Worm (Caenorhabditis elegans): ENCODE results near the gene cpg-7.

Gene cpg-7

ce11 chrII:14095875-14096274, 13.2 kb downstream of the cpg-7 start:
- TF ChIP-seq nhr-76 (tag; optimal IDR thresholded peaks at IDR 0.05), result no peak
- TF ChIP-seq aly-2 (tag; optimal IDR thresholded peaks at IDR 0.05), result no peak
- no peak for TF ChIP-seq gei-8 (GFP tag; optimal IDR thresholded peaks at IDR 0.05)
- TF ChIP-seq ZK546.5 (tag; optimal IDR thresholded peaks at IDR 0.05), result no peak
- TF ChIP-seq lim-7 (GFP tag; IDR thresholded peaks at IDR 0.05), result no peak
- TF ChIP-seq ceh-32 (tag; optimal IDR thresholded peaks at IDR 0.05; ENCODE audit: poor library complexity), result no peak
- 0 out of 2 replicates have a peak, but pooled peaks have one; percentile 28 for TF ChIP-seq lin-38 (GFP tag; IDR thresholded peaks at IDR 0.05)
- TF ChIP-seq ceh-62 (tag; optimal IDR thresholded peaks at IDR 0.05), result no peak
- no peak for TF ChIP-seq nhr-111 (GFP tag; optimal IDR thresholded peaks at IDR 0.05)
- no peak for TF ChIP-seq duxl-1 (tag; optimal IDR thresholded peaks at IDR 0.05; ENCODE audit: poor library complexity)
- TF ChIP-seq ztf-7 (tag; optimal IDR thresholded peaks at IDR 0.05), result no peak
- no peak for TF ChIP-seq snpc-4 (tag; optimal IDR thresholded peaks at IDR 0.05)
- no peak for TF ChIP-seq ctbp-1 (GFP tag; IDR thresholded peaks at IDR 0.05)
- no peak for TF ChIP-seq mep-1 (tag; optimal IDR thresholded peaks at IDR 0.05)
- no peak for TF ChIP-seq daf-12 (tag; optimal IDR thresholded peaks at IDR 0.05)
- no peak for TF ChIP-seq nhr-48 (tag; optimal IDR thresholded peaks at IDR 0.05)
- no peak for TF ChIP-seq Y48G9A.11 (GFP tag; IDR thresholded peaks at IDR 0.05)
- no peak for TF ChIP-seq daf-19 (GFP tag; conservative IDR thresholded peaks at IDR 0.05)
- no peak for TF ChIP-seq vab-7 (GFP tag; IDR thresholded peaks at IDR 0.05)
- no peak for TF ChIP-seq Y105C5A.15 (GFP tag; IDR thresholded peaks at IDR 0.05)
- no peak for TF ChIP-seq zip-11 (GFP tag; IDR thresholded peaks at IDR 0.05)
- TF ChIP-seq aha-1 (tag), result peak; percentile 31
- TF ChIP-seq nhr-10 (tag; optimal IDR thresholded peaks at IDR 0.05), result no peak
- no peak for TF ChIP-seq mdl-1 (tag; optimal IDR thresholded peaks at IDR 0.05)
- no peak for TF ChIP-seq unc-130 (GFP tag; optimal IDR thresholded peaks at IDR 0.05)
- no peak for TF ChIP-seq ces-1 (GFP tag; optimal IDR thresholded peaks at IDR 0.05)
- no peak for TF ChIP-seq daf-16 (GFP tag; optimal IDR thresholded peaks at IDR 0.05)
- no peak for TF ChIP-seq daf-16 (tag; optimal IDR thresholded peaks at IDR 0.05)
- TF ChIP-seq lin-39 (tag; optimal IDR thresholded peaks at IDR 0.05), result no peak
- TF ChIP-seq lin-13 (GFP tag; optimal IDR thresholded peaks at IDR 0.05), result no peak
- no peak for TF ChIP-seq lir-3 (tag; optimal IDR thresholded peaks at IDR 0.05)
- TF ChIP-seq dmd-9 (GFP tag; IDR thresholded peaks at IDR 0.05), result 0 out of 2 replicates have a peak, but pooled peaks have one; percentile 17
- no peak for TF ChIP-seq ceh-82 (tag; optimal IDR thresholded peaks at IDR 0.05)
- TF ChIP-seq madf-9 (GFP tag; conservative IDR thresholded peaks at IDR 0.05), result no peak
- no peak for TF ChIP-seq F37D6.2 (tag; optimal IDR thresholded peaks at IDR 0.05)
- TF ChIP-seq lin-29 (GFP tag; IDR thresholded peaks at IDR 0.05), result no peak
- no peak for TF ChIP-seq lin-15B (tag; optimal IDR thresholded peaks at IDR 0.05)
- no peak for TF ChIP-seq R02D3.7 (tag; optimal IDR thresholded peaks at IDR 0.05)
- TF ChIP-seq hmg-1.1 (GFP tag; IDR thresholded peaks at IDR 0.05), result 0 out of 2 replicates have a peak, but pooled peaks have one; percentile 5
- TF ChIP-seq fkh-10 (GFP tag; optimal IDR thresholded peaks at IDR 0.05), result no peak
- no peak for TF ChIP-seq mxl-3 (GFP tag; optimal IDR thresholded peaks at IDR 0.05)
- 0 out of 2 replicates have a peak, but pooled peaks have one; percentile 36 for TF ChIP-seq egl-43 (GFP tag; IDR thresholded peaks at IDR 0.05)
- peak; percentile 31; the same call in 1 of the 2 replicates for TF ChIP-seq pha-4 (GFP tag; IDR thresholded peaks at IDR 0.05)
- no peak for TF ChIP-seq pha-4 (tag; optimal IDR thresholded peaks at IDR 0.05)
- no peak for TF ChIP-seq dve-1 (tag; optimal IDR thresholded peaks at IDR 0.05; ENCODE audit: insufficient read depth)
- TF ChIP-seq hif-1 (tag; optimal IDR thresholded peaks at IDR 0.05), result no peak
- no peak for TF ChIP-seq skn-1 (tag; optimal IDR thresholded peaks at IDR 0.05)
- no peak for TF ChIP-seq D1046.2 (GFP tag; IDR thresholded peaks at IDR 0.05)
- TF ChIP-seq mes-2 (tag; optimal IDR thresholded peaks at IDR 0.05; ENCODE audit: poor library complexity, severe bottlenecking), result no peak
- no peak for TF ChIP-seq nhr-25 (tag; optimal IDR thresholded peaks at IDR 0.05; ENCODE audit: borderline replicate concordance, insufficient read depth)
- no peak for TF ChIP-seq cey-2 (tag; optimal IDR thresholded peaks at IDR 0.05; ENCODE audit: borderline replicate concordance, insufficient read depth)
- no peak for TF ChIP-seq nhr-11 (tag; optimal IDR thresholded peaks at IDR 0.05)

Data from whole organism, L4 larva.